Fruit fly (Drosophila melanogaster) whole organism, wandering third instar larva: Measurements from ENCODE around the gene CG7142.

Experiments
- Hr78 ChIP-seq: fragments of >200 bp; optimal IDR thresholded peaks from 2 replicates; lab custom pipeline; 2017; ENCODE audit warnings: missing biosample characterization, missing genetic modification characterization
- Rel ChIP-seq, 2 experiments: fragments of 200-800 bp; sonication (Bioruptor generic) in 1 of 2; optimal IDR thresholded peaks; 2 replicates in 1 of 2; 3 replicates in 1 of 2; lab custom pipeline; 2016 to 2019; ENCODE audit warnings: mild to moderate bottlenecking in 2 of 2, missing biosample characterization in 2 of 2, missing genetic modification characterization in 2 of 2, moderate library complexity in 1 of 2
- brk ChIP-seq: fragments of 200-800 bp; sonication (Bioruptor generic); optimal IDR thresholded peaks from 2 replicates; lab custom pipeline; 2016; ENCODE audit warnings: missing biosample characterization, mild to moderate bottlenecking, missing genetic modification characterization
- psq ChIP-seq: fragments of 200-800 bp; sonication (Bioruptor generic); optimal IDR thresholded peaks from 3 replicates; lab custom pipeline; 2017; ENCODE audit warnings: missing biosample characterization, mild to moderate bottlenecking, missing genetic modification characterization, moderate library complexity
- rgr ChIP-seq: fragments of 200-800 bp; sonication (Bioruptor generic); optimal IDR thresholded peaks from 3 replicates; lab custom pipeline; 2016; ENCODE audit warnings: missing biosample characterization, mild to moderate bottlenecking, missing genetic modification characterization

DNA sequence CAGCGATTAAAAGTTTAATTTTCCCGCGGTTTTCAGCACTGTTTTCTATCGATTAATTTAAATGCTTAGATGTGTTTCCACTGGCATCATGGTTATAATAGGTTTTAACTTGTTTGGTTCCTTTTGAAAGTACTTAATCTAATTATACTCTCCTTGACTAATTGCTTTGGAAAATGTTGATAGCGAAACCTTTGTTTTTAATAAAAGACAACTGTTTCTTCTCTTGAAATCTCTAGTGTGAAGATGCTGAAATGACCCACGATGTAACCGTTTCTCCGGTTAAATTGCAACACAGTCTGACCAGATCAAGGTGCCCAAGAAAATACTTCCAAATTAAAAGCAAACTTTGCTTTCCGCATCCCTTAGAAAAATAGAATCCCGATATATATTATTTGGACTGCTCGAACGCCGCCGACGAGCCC lies 19.6 kb upstream of the CG7142 start, which contains the start of gene Dlc90F:
- TF ChIP-seq Hr78 (GFP tag; lab: Kevin White, UChicago) (no peak), rgr (GFP tag; lab: Kevin White, UChicago) (peak; percentile 62), brk (no peak), psq (GFP tag; lab: Kevin White, UChicago) (peak; percentile 54), Rel (GFP tag; optimal IDR thresholded peaks at IDR 0.05; lab: Kevin White, UChicago) (no peak), Rel (tag; optimal IDR thresholded peaks at IDR 0.05; lab: Kevin White, UChicago) (peak; percentile 33)
